Worm (Caenorhabditis elegans): ENCODE data around the gene F49C12.3.
A peak's percentile ranks its signal among the peaks of the same experiment; 100 is the strongest.
"Not testable (repeated sequence)": the region's sequence is repeated elsewhere in the genome, so short reads cannot be mapped to it uniquely, and the experiment has no call there.

F49C12.3 gene

DNA sequence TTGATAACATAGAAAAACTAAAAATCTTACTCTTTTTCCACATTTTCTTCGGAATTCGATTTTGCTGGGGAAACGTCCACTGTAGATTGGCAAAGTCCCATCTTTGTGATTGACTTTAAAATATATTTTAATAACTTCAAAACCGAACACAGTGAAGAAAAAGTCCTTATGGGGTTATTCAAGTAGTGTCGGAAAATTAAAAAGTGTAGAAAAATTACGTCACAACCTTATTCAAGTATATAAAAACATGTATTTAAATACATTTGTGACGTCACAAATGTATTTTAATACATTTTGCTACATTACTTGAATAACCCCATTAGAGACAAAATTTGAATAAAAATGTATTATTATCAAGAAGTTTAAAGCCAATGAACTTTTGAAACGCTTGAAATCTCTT is 12.6 kb downstream of the F49C12.3 start, which contains the start of gene F49C12.7:
TSS of gene F49C12.7 (minus strand) at position 101 of the 400 bp plus-strand sequence.
- not testable (repeated sequence) for TF ChIP-seq pag-3 (tag; optimal IDR thresholded peaks at IDR 0.05; ENCODE audit: borderline replicate concordance); unc-3 (GFP tag; conservative IDR thresholded peaks at IDR 0.05); unc-3 (tag; optimal IDR thresholded peaks at IDR 0.05); sox-4 (tag; optimal IDR thresholded peaks at IDR 0.05)

DNA sequence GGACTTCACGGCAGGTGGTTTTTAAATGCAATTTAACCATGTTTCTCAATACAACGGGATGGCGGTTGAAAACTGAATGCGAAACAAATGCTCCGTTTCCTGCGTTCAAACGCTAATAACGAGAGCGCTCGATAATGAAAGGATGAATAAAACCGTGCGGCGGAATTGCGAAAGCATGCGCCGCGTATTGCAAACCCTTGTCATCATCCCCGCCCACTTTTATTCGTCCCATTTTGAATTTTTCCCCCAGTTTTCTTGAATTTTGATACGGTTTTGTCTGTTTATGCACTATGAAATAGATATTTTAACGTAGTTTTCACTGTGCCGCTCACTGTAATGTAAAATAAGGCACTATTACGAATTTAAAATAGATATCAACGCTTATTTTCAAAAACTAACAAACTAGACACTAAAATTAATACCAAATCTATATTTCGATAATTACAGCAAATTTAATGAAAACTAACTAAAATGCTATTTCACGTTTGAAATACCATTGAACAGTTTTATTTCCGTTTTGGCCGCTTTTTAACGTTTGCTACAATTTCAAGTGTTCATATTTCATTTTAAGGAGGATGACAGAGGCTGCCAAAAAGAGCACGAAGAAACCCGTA is 15.9 kb downstream of the F49C12.3 start, which contains the start of the genes F49C12.9 and rpn-7:
TSS of gene F49C12.9 (minus strand) at position 148 of the 614 bp plus-strand sequence.
TSS of gene rpn-7 (plus strand) at position 564 of the 614 bp plus-strand sequence.
- peak; percentile 59 for TF ChIP-seq ceh-48 (tag; optimal IDR thresholded peaks at IDR 0.05)
- no peak for TF ChIP-seq pha-4 (tag; optimal IDR thresholded peaks at IDR 0.05)
- peak; percentile 9 for TF ChIP-seq K02D7.2 (tag; optimal IDR thresholded peaks at IDR 0.05)
- peak; percentile 44 for TF ChIP-seq zip-5 (tag; optimal IDR thresholded peaks at IDR 0.05)
- peak; percentile 42 for TF ChIP-seq rnt-1 (tag; optimal IDR thresholded peaks at IDR 0.05)
- TF ChIP-seq ceh-34 (tag; optimal IDR thresholded peaks at IDR 0.05) = peak; percentile 68
- TF ChIP-seq ceh-22 (tag; optimal IDR thresholded peaks at IDR 0.05) = no peak
- TF ChIP-seq pat-9 (tag; optimal IDR thresholded peaks at IDR 0.05) = peak; percentile 64
- peak; percentile 81 for TF ChIP-seq K09A11.1 (tag; optimal IDR thresholded peaks at IDR 0.05; ENCODE audit: insufficient read depth)
- TF ChIP-seq nhr-11 (tag; optimal IDR thresholded peaks at IDR 0.05) = no peak
- TF ChIP-seq T23F11.4 (GFP tag; optimal IDR thresholded peaks at IDR 0.05) = peak; percentile 13
- TF ChIP-seq ceh-45 (GFP tag; IDR thresholded peaks at IDR 0.05) = 0 out of 2 replicates have a peak, but pooled peaks have one; percentile 42
- no peak for TF ChIP-seq sox-4 (tag; optimal IDR thresholded peaks at IDR 0.05)
- peak; percentile 19 for TF ChIP-seq lim-6 (tag; optimal IDR thresholded peaks at IDR 0.05)
- no peak for TF ChIP-seq ets-4 (tag; optimal IDR thresholded peaks at IDR 0.05)
- TF ChIP-seq madf-2 (tag; optimal IDR thresholded peaks at IDR 0.05) = no peak
- TF ChIP-seq hlh-13 (GFP tag; optimal IDR thresholded peaks at IDR 0.05) = no peak
- peak; percentile 72 for TF ChIP-seq nhr-232 (tag; optimal IDR thresholded peaks at IDR 0.05)
- TF ChIP-seq ref-2 (tag; optimal IDR thresholded peaks at IDR 0.05) = peak; percentile 22
- TF ChIP-seq tbx-2 (tag; optimal IDR thresholded peaks at IDR 0.05) = peak; percentile 79
- TF ChIP-seq hlh-6 (tag; optimal IDR thresholded peaks at IDR 0.05) = peak; percentile 51
- TF ChIP-seq ama-1 (optimal IDR thresholded peaks at IDR 0.05) = no peak
- no peak for TF ChIP-seq Y22D7AL.16 (tag; optimal IDR thresholded peaks at IDR 0.05)
- TF ChIP-seq C08G9.2 (tag; optimal IDR thresholded peaks at IDR 0.05) = peak; percentile 23
- peak; percentile 5 for TF ChIP-seq npax-4 (tag; optimal IDR thresholded peaks at IDR 0.05)
- TF ChIP-seq pqm-1 (tag; optimal IDR thresholded peaks at IDR 0.05) = no peak
- peak; percentile 35 for TF ChIP-seq F13H6.1 (tag; optimal IDR thresholded peaks at IDR 0.05)
- peak; percentile 64 for TF ChIP-seq ceh-6 (GFP tag; optimal IDR thresholded peaks at IDR 0.05)
- TF ChIP-seq hlh-30 (tag; optimal IDR thresholded peaks at IDR 0.05; ENCODE audit: insufficient read depth) = no peak
- TF ChIP-seq fkh-10 (GFP tag; optimal IDR thresholded peaks at IDR 0.05) = no peak
- peak; percentile 43 for TF ChIP-seq che-1 (tag; optimal IDR thresholded peaks at IDR 0.05)
- TF ChIP-seq hlh-15 (tag; optimal IDR thresholded peaks at IDR 0.05) = peak; percentile 59
- TF ChIP-seq pag-3 (tag; optimal IDR thresholded peaks at IDR 0.05; ENCODE audit: borderline replicate concordance) = no peak
- no peak for TF ChIP-seq hlh-8 (tag; optimal IDR thresholded peaks at IDR 0.05)
- no peak for TF ChIP-seq ceh-9 (tag; optimal IDR thresholded peaks at IDR 0.05)
- TF ChIP-seq ceh-24 (tag; optimal IDR thresholded peaks at IDR 0.05) = no peak
- no peak for TF ChIP-seq mec-3 (tag; optimal IDR thresholded peaks at IDR 0.05; ENCODE audit: borderline replicate concordance)
- peak; percentile 64 for TF ChIP-seq ceh-31 (tag; optimal IDR thresholded peaks at IDR 0.05)
- TF ChIP-seq unc-42 (tag; optimal IDR thresholded peaks at IDR 0.05) = peak; percentile 65
- no peak for TF ChIP-seq pax-1 (tag; optimal IDR thresholded peaks at IDR 0.05)
- peak; percentile 73 for TF ChIP-seq ceh-14 (tag; optimal IDR thresholded peaks at IDR 0.05)
- peak; percentile 60 for TF ChIP-seq ceh-19 (GFP tag; optimal IDR thresholded peaks at IDR 0.05)
- peak; percentile 31 for TF ChIP-seq odd-2 (tag; optimal IDR thresholded peaks at IDR 0.05)
- no peak for TF ChIP-seq dmd-4 (tag; optimal IDR thresholded peaks at IDR 0.05; ENCODE audit: borderline replicate concordance)
- peak; percentile 62 for TF ChIP-seq ceh-2 (tag; optimal IDR thresholded peaks at IDR 0.05)
- TF ChIP-seq dve-1 (tag; optimal IDR thresholded peaks at IDR 0.05) = no peak
- TF ChIP-seq fkh-6 (tag; optimal IDR thresholded peaks at IDR 0.05) = peak; percentile 65
- peak; percentile 64 for TF ChIP-seq nfya-1 (tag; optimal IDR thresholded peaks at IDR 0.05)

Measured in whole organism, late embryonic.